Worm (Caenorhabditis elegans) whole organism, L4/young adult: ENCODE results near the gene Y37E11AL.1.
A peak's percentile ranks its signal among the peaks of the same experiment; 100 is the strongest.

Source experiments
- W03F9.2 ChIP-seq: fragments of 150-350 bp; optimal IDR thresholded peaks from 2 replicates; lab custom pipeline; 2014; ENCODE audit warnings: missing biosample characterization, missing genetic modification characterization
- dao-5 ChIP-seq: sonication (generic microtip); optimal IDR thresholded peaks from 2 replicates; lab custom pipeline; 2016; ENCODE audit warnings: missing genotype, missing genetic modification characterization, moderate library complexity, missing compliant biosample characterization
- him-1 ChIP-seq: sonication (generic microtip); optimal IDR thresholded peaks from 2 replicates; lab custom pipeline; 2016; ENCODE audit warnings: missing genotype, missing genetic modification reagents, missing genetic modification characterization, missing compliant biosample characterization

Gene Y37E11AL.1

ce11 chrIV:3700554-3700953, 8.7 kb upstream of the Y37E11AL.1 start, which contains the start of gene Y37E11AL.9:
TSS of gene Y37E11AL.9 (minus strand) at chrIV:3700654.
- TF ChIP-seq W03F9.2 (tag; lab: Kevin White, UChicago) (no peak), dao-5 (tag; lab: Kevin White, UChicago) (no peak), him-1 (tag; lab: Kevin White, UChicago) (no peak)

- TF ChIP-seq him-1 (tag; lab: Kevin White, UChicago) (no peak), W03F9.2 (tag; lab: Kevin White, UChicago) (no peak), dao-5 (tag; lab: Kevin White, UChicago) (no peak)
Observed at ce11 chrIV:3701892-3702291, 7.4 kb upstream of the Y37E11AL.1 start, which contains the start of gene Y37E11AL.12. TSS of gene Y37E11AL.12 (minus strand) at chrIV:3701992.

- TF ChIP-seq him-1 (tag; lab: Kevin White, UChicago) (no peak), W03F9.2 (tag; lab: Kevin White, UChicago) (no peak), dao-5 (tag; lab: Kevin White, UChicago) (no peak)
Observed at ce11 chrIV:3710737-3711136, 1.4 kb downstream of the Y37E11AL.1 start.

ce11 chrIV:3719057-3719456, 9.8 kb downstream of the Y37E11AL.1 start, which contains the start of gene Y37E11AM.3:
TSS of gene Y37E11AM.3 (minus strand) at chrIV:3719157.
- TF ChIP-seq W03F9.2 (tag; lab: Kevin White, UChicago): no peak
- TF ChIP-seq him-1 (tag; lab: Kevin White, UChicago): no peak
- no peak for TF ChIP-seq dao-5 (tag; lab: Kevin White, UChicago)

- no peak for TF ChIP-seq him-1 (tag; lab: Kevin White, UChicago)
- no peak for TF ChIP-seq W03F9.2 (tag; lab: Kevin White, UChicago)
- no peak for TF ChIP-seq dao-5 (tag; lab: Kevin White, UChicago)
Observed at ce11 chrIV:3720644-3721043, 11.3 kb downstream of the Y37E11AL.1 start.

- TF ChIP-seq W03F9.2 (tag; lab: Kevin White, UChicago) (no peak), him-1 (tag; lab: Kevin White, UChicago) (no peak), dao-5 (tag; lab: Kevin White, UChicago) (no peak)
Observed at ce11 chrIV:3721973-3722372, 12.7 kb downstream of the Y37E11AL.1 start.

- no peak for TF ChIP-seq dao-5 (tag; lab: Kevin White, UChicago)
- TF ChIP-seq him-1 (tag; lab: Kevin White, UChicago): no peak
- no peak for TF ChIP-seq W03F9.2 (tag; lab: Kevin White, UChicago)
Observed at ce11 chrIV:3722690-3723089, 13.4 kb downstream of the Y37E11AL.1 start, which contains the start of gene Y37E11AM.4. TSS of gene Y37E11AM.4 (minus strand) at chrIV:3722790.

- TF ChIP-seq him-1 (tag; lab: Kevin White, UChicago) (no peak), W03F9.2 (tag; lab: Kevin White, UChicago) (no peak), dao-5 (tag; lab: Kevin White, UChicago) (no peak)
Observed at ce11 chrIV:3725361-3725760, 16.1 kb downstream of the Y37E11AL.1 start, which contains the start of gene Y37E11AM.2. TSS of gene Y37E11AM.2 (minus strand) at chrIV:3725461.

ce11 chrIV:3725845-3726244, 16.5 kb downstream of the Y37E11AL.1 start, which contains the start of gene smgl-2:
TSS of gene smgl-2 (plus strand) at chrIV:3726164.
- TF ChIP-seq dao-5 (tag; lab: Kevin White, UChicago) (no peak), W03F9.2 (tag; lab: Kevin White, UChicago) (peak; percentile 83)

- TF ChIP-seq W03F9.2 (tag; lab: Kevin White, UChicago) (no peak), dao-5 (tag; lab: Kevin White, UChicago) (no peak), him-1 (tag; lab: Kevin White, UChicago) (no peak)
Observed at ce11 chrIV:3731430-3731829, 22.1 kb downstream of the Y37E11AL.1 start.

ce11 chrIV:3733287-3733686, 24.0 kb downstream of the Y37E11AL.1 start:
- no peak for TF ChIP-seq him-1 (tag; lab: Kevin White, UChicago)
- TF ChIP-seq W03F9.2 (tag; lab: Kevin White, UChicago): no peak
- TF ChIP-seq dao-5 (tag; lab: Kevin White, UChicago): no peak

ce11 chrIV:3736244-3736643, 26.9 kb downstream of the Y37E11AL.1 start:
- TF ChIP-seq him-1 (tag; lab: Kevin White, UChicago): no peak
- TF ChIP-seq W03F9.2 (tag; lab: Kevin White, UChicago): no peak
- TF ChIP-seq dao-5 (tag; lab: Kevin White, UChicago): no peak

- TF ChIP-seq him-1 (tag; lab: Kevin White, UChicago): no peak
- no peak for TF ChIP-seq W03F9.2 (tag; lab: Kevin White, UChicago)
- TF ChIP-seq dao-5 (tag; lab: Kevin White, UChicago): no peak
Observed at ce11 chrIV:3738655-3739403, 29.5 kb downstream of the Y37E11AL.1 start, which contains the start of gene nape-2. TSS of gene nape-2 (minus strand) at chrIV:3738925.
